Worm (Caenorhabditis elegans): ENCODE measurements around the gene str-28.
"Not testable (repeated sequence)": the region's sequence is repeated elsewhere in the genome, so short reads cannot be mapped to it uniquely, and the experiment has no call there.

ce11 chrV:7444331-7444730, 28.4 kb downstream of the str-28 start, which contains the start of gene nhr-141:
- TF ChIP-seq ceh-36 (tag; optimal IDR thresholded peaks at IDR 0.05); scrt-1 (GFP tag; IDR thresholded peaks at IDR 0.05); hmg-4 (GFP tag; optimal IDR thresholded peaks at IDR 0.05); tbx-37 (GFP tag; conservative IDR thresholded peaks at IDR 0.05): not testable (repeated sequence)

Data from whole organism, early embryonic.